Fruit fly (Drosophila melanogaster): ENCODE measurements around the gene Acbp4.

DNA sequence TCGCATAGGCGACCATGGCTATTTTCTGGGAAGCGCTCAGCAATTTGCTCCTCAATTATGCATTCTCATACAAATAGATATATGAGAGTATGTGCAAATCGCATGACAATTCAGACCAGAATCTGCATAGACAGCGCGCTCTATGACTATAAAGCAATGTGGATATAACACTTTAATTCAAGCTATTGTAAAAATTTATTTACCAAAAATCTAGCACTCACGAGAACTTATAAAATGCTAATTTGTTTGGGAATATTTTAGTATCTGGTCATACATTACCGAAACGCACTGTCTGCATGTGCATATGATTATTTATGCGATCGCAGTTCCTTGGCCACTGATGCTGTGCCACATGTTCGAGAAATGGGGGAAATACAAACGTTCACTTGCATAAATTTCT, 22.8 kb upstream of the Acbp4 start:
- TF ChIP-seq CG6808 (GFP tag; optimal IDR thresholded peaks at IDR 0.05) (peak; percentile 75), CG34406 (GFP tag; optimal IDR thresholded peaks at IDR 0.05) (peak; percentile 52), CG7368 (GFP tag; optimal IDR thresholded peaks at IDR 0.05) (peak; percentile 63), Sox15 (GFP tag; optimal IDR thresholded peaks at IDR 0.05) (peak; percentile 28), CG15336 (GFP tag; IDR thresholded peaks at IDR 0.05) (peak; percentile 91), CG9139 (GFP tag; optimal IDR thresholded peaks at IDR 0.05) (peak; percentile 75), OdsH (GFP tag; optimal IDR thresholded peaks at IDR 0.05) (peak; percentile 82)
